Worm (Caenorhabditis elegans) whole organism, L4 larva: Measurements from ENCODE around the gene Y38C1BA.1.

ENCODE experiments used
- T26A8.4 ChIP-seq: fragments of 200-800 bp; sonication (Bioruptor generic); IDR thresholded peaks from 2 replicates; pipeline ENCODE4 v1.3.6; 2022; ENCODE audit warnings: missing genetic modification characterization, missing compliant biosample characterization
- Y48G9A.11 ChIP-seq: fragments of 200-800 bp; sonication (Bioruptor generic); IDR thresholded peaks from 2 replicates; pipeline ENCODE4 v1.3.6; 2022; ENCODE audit warnings: missing genetic modification reagents, missing genetic modification characterization, missing compliant biosample characterization
- aha-1 ChIP-seq: fragments of 150-350 bp; peaks from one replicate; lab custom pipeline; 2014; ENCODE audit warnings: missing biosample characterization, missing genetic modification characterization
- ceh-82 ChIP-seq: sonication (generic microtip); optimal IDR thresholded peaks from 2 replicates; lab custom pipeline; 2017; ENCODE audit warnings: missing biosample characterization, missing genetic modification characterization
- ces-1 ChIP-seq: fragments of 150-350 bp; sonication (generic microtip); optimal IDR thresholded peaks from 4 replicates; lab custom pipeline; 2014; ENCODE audit warnings: missing biosample characterization, missing genetic modification reagents, missing genetic modification characterization
- dmd-6 ChIP-seq: fragments of 200-800 bp; sonication (Bioruptor generic); IDR thresholded peaks from 2 replicates; pipeline ENCODE4 v1.3.6; 2022; ENCODE audit warnings: missing genetic modification reagents, missing genetic modification characterization, missing compliant biosample characterization
- dve-1 ChIP-seq: sonication (generic microtip); optimal IDR thresholded peaks from 2 replicates; lab custom pipeline; 2017; ENCODE audit warnings: antibody characterized with exemption, mild to moderate bottlenecking, missing genetic modification characterization, missing compliant biosample characterization; ENCODE audit not compliant: insufficient read depth
- egl-27 ChIP-seq: sonication (generic microtip); optimal IDR thresholded peaks from 3 replicates; lab custom pipeline; 2017; ENCODE audit warnings: missing biosample characterization, missing genetic modification reagents, missing genetic modification characterization
- mep-1 ChIP-seq: fragments of 150-350 bp; sonication (generic microtip); optimal IDR thresholded peaks from 3 replicates; lab custom pipeline; 2014; ENCODE audit warnings: missing biosample characterization, missing genetic modification characterization
- nhr-237 ChIP-seq: sonication (generic microtip); optimal IDR thresholded peaks from 2 replicates; lab custom pipeline; 2017; ENCODE audit warnings: missing biosample characterization, missing genetic modification characterization
- nhr-77 ChIP-seq: fragments of 150-350 bp; optimal IDR thresholded peaks from 2 replicates; lab custom pipeline; 2014; ENCODE audit warnings: missing biosample characterization, missing genetic modification characterization
- pqm-1 ChIP-seq: sonication (generic microtip); optimal IDR thresholded peaks from 2 replicates; lab custom pipeline; 2017; ENCODE audit warnings: missing biosample characterization, missing genetic modification characterization
- saeg-2 ChIP-seq: fragments of 200-800 bp; sonication (Bioruptor generic); IDR thresholded peaks from 2 replicates; pipeline ENCODE4 v1.3.6; 2022; ENCODE audit warnings: missing genetic modification reagents, missing genetic modification characterization, missing compliant biosample characterization
- sdz-12 ChIP-seq: fragments of 200-800 bp; sonication (Bioruptor generic); optimal IDR thresholded peaks from 2 replicates; lab custom pipeline; 2018; ENCODE audit warnings: mild to moderate bottlenecking, missing genetic modification characterization, missing compliant biosample characterization

DNA sequence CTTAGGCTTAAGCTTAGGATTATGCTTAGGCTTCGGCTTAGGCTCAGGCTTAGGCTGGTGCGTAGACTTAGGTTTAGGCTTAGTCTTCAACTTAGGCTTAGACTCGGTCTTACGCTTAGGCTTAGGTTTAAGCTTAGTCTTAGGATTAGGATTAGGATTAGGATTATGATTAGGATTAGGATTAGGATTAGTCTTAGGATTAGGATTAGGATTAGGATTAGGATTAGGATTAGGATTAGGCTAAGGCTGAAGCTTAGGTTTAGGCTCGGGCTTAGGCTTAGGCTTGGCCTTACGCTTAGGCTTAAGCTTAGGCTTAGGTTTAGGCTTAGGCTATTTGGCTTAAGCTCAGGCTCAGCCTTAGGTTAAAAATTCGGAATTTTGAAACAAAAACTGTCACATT lies 18.6 kb downstream of the Y38C1BA.1 start:
- TF ChIP-seq dmd-6 (no peak), ceh-82 (tag; lab: Kevin White, UChicago) (no peak), ces-1 (GFP tag; lab: Kevin White, UChicago) (no peak), Y48G9A.11 (GFP tag; lab: Robert Waterston, UW) (no peak), mep-1 (tag; lab: Kevin White, UChicago) (no peak), nhr-237 (no peak), dve-1 (tag; lab: Kevin White, UChicago) (no peak), aha-1 (tag; lab: Kevin White, UChicago) (no peak), T26A8.4 (GFP tag; lab: Robert Waterston, UW) (no peak), egl-27 (tag; lab: Kevin White, UChicago) (no peak), saeg-2 (GFP tag; lab: Robert Waterston, UW) (no peak), pqm-1 (tag; lab: Kevin White, UChicago) (no peak), nhr-77 (tag; lab: Kevin White, UChicago) (no peak), sdz-12 (no peak)
